Fruit fly (Drosophila melanogaster) whole organism, adult: ENCODE results near the gene eRF3.

Source experiments
- CG12768 ChIP-seq: fragments of 200-800 bp; sonication (Bioruptor generic); optimal IDR thresholded peaks from 2 replicates; lab custom pipeline; 2017; ENCODE audit warnings: missing biosample characterization, missing genetic modification characterization, mild to moderate bottlenecking, moderate library complexity, missing genetic modification reagents
- CG1620 ChIP-seq: fragments of 200-800 bp; sonication (Bioruptor generic); optimal IDR thresholded peaks from 2 replicates; lab custom pipeline; 2016; ENCODE audit warnings: missing biosample characterization, missing genetic modification characterization
- CG7045 ChIP-seq: fragments of 200-800 bp; sonication (Bioruptor generic); optimal IDR thresholded peaks from 2 replicates; lab custom pipeline; 2017; ENCODE audit warnings: missing biosample characterization, mild to moderate bottlenecking, missing genetic modification characterization
- CG7101 ChIP-seq: fragments of 200-800 bp; sonication (Bioruptor generic); optimal IDR thresholded peaks from 2 replicates; lab custom pipeline; 2018; ENCODE audit warnings: missing biosample characterization, mild to moderate bottlenecking, missing genetic modification characterization, moderate library complexity
- Clk ChIP-seq: fragments of 200-800 bp; sonication (Bioruptor generic); optimal IDR thresholded peaks from 2 replicates; lab custom pipeline; 2017; ENCODE audit warnings: missing biosample characterization, missing genetic modification characterization
- Crg-1 ChIP-seq: fragments of 200-800 bp; sonication (Bioruptor generic); optimal IDR thresholded peaks from 2 replicates; lab custom pipeline; 2016; ENCODE audit warnings: missing biosample characterization, missing genetic modification characterization
- Mnt ChIP-seq: fragments of 200-800 bp; sonication (Bioruptor generic); optimal IDR thresholded peaks from 2 replicates; lab custom pipeline; 2016; ENCODE audit warnings: missing biosample characterization, mild to moderate bottlenecking, missing genetic modification characterization
- bab1 ChIP-seq: fragments of 200-800 bp; sonication (Bioruptor generic); optimal IDR thresholded peaks from 3 replicates; lab custom pipeline; 2019; ENCODE audit warnings: missing biosample characterization, mild to moderate bottlenecking, missing genetic modification characterization, moderate library complexity
- pad ChIP-seq: fragments of 200-800 bp; sonication (Bioruptor generic); optimal IDR thresholded peaks from 3 replicates; lab custom pipeline; 2017; ENCODE audit warnings: missing biosample characterization, missing genetic modification characterization, mild to moderate bottlenecking, moderate library complexity, missing genetic modification reagents
- toe ChIP-seq: fragments of 200-800 bp; sonication (Bioruptor generic); optimal IDR thresholded peaks from 2 replicates; lab custom pipeline; 2016; ENCODE audit warnings: missing biosample characterization, missing genetic modification characterization

DNA sequence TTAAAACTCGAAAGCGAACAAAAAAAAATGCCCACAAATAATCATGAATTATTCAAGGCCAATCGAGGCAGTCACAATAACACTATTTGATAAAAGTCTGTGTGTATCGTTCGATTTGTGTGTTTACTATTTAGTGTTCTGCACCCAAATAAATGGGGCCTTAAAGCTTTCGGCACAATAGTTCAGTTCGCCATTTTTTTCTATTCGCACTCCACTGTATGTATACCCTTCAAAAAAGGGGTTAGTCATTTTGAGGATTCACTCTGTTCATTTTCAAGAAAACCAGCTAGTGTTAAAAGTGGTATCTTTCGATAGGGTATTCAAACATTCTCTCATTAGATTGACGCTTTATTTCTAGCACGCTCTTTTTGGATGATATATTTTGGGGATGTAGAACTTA is 33.4 kb downstream of the eRF3 start:
- no peak for TF ChIP-seq CG7045 (GFP tag; lab: Kevin White, UChicago)
- TF ChIP-seq CG7101 (tag; lab: Kevin White, UChicago) = peak; percentile 12
- no peak for TF ChIP-seq pad (GFP tag; lab: Kevin White, UChicago)
- TF ChIP-seq toe (GFP tag; lab: Kevin White, UChicago) = no peak
- TF ChIP-seq bab1 (GFP tag; lab: Kevin White, UChicago) = no peak
- no peak for TF ChIP-seq CG1620 (GFP tag; lab: Kevin White, UChicago)
- TF ChIP-seq CG12768 = no peak
- TF ChIP-seq Crg-1 = no peak
- TF ChIP-seq Mnt (GFP tag; lab: Kevin White, UChicago) = no peak
- no peak for TF ChIP-seq Clk (GFP tag; lab: Kevin White, UChicago)
